Worm (Caenorhabditis elegans): ENCODE data around the gene C47E8.9.

DNA sequence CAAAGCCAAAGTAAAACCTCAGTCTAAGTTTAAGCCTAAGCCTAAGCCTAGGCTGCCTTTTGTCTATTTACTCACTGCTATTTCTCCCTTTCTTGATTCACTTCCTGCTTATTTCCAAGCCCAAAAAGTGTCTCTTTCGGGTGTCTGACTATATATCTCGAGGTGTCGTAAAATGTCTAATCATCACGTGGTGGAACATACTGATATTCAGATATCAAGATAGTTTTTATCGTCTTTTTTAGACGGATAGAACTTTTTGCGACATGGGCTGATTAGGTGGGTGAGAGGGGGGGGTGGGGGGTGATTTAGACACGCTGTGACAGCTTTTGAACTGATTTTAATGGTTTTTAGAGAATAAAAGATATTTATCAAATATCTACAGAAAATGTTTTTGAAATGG is 6.1 kb upstream of the C47E8.9 start:
- TF ChIP-seq madf-6 (GFP tag; IDR thresholded peaks at IDR 0.05) (no peak), nhr-90 (tag; optimal IDR thresholded peaks at IDR 0.05) (no peak)
